Fruit fly (Drosophila melanogaster) whole organism, embryonic: Measurements from ENCODE around the gene CG31468.

Source experiments
- B-H1 ChIP-seq: fragments of 200-800 bp; sonication (Bioruptor generic); IDR thresholded peaks from 3 replicates; pipeline ENCODE4 v1.3.6; 2022; ENCODE audit warnings: missing biosample characterization, missing genetic modification characterization
- CG10565 ChIP-seq: fragments of 200-800 bp; sonication (Bioruptor generic); optimal IDR thresholded peaks from 3 replicates; lab custom pipeline; 2016; ENCODE audit warnings: missing biosample characterization, mild to moderate bottlenecking, missing genetic modification characterization
- CG10959 ChIP-seq: fragments of 200-800 bp; sonication (Bioruptor generic); IDR thresholded peaks from 2 replicates; pipeline ENCODE4 v1.3.6; 2022; ENCODE audit warnings: missing biosample characterization, missing genetic modification characterization
- CG11456 ChIP-seq: fragments of 200-800 bp; sonication (Bioruptor generic); IDR thresholded peaks from 3 replicates; pipeline ENCODE4 v1.3.6; 2022; ENCODE audit warnings: missing biosample characterization, missing genetic modification characterization
- CG12219 ChIP-seq: fragments of 200-800 bp; sonication (Bioruptor generic); optimal IDR thresholded peaks from 3 replicates; lab custom pipeline; 2018; ENCODE audit warnings: missing biosample characterization, mild to moderate bottlenecking, missing genetic modification characterization
- CG13775 ChIP-seq: fragments of 200-800 bp; sonication (Bioruptor generic); optimal IDR thresholded peaks from 3 replicates; lab custom pipeline; 2017; ENCODE audit warnings: missing biosample characterization, mild to moderate bottlenecking, missing genetic modification characterization
- CG14710 ChIP-seq: fragments of 200-800 bp; sonication (Bioruptor generic); optimal IDR thresholded peaks from 3 replicates; lab custom pipeline; 2019; ENCODE audit warnings: missing biosample characterization, mild to moderate bottlenecking, missing genetic modification characterization, moderate library complexity
- CG2120 ChIP-seq: fragments of 200-800 bp; sonication (Bioruptor generic); optimal IDR thresholded peaks from 3 replicates; lab custom pipeline; 2016; ENCODE audit warnings: missing biosample characterization, missing genetic modification characterization
- CG31224 ChIP-seq: fragments of 200-800 bp; sonication (Bioruptor generic); IDR thresholded peaks from 2 replicates; pipeline ENCODE4 v1.3.6; 2022; ENCODE audit warnings: missing biosample characterization, missing genetic modification characterization
- CG32532 ChIP-seq: fragments of 200-800 bp; sonication (Bioruptor generic); IDR thresholded peaks from 2 replicates; pipeline ENCODE4 v1.3.6; 2022; ENCODE audit warnings: missing biosample characterization, missing genetic modification characterization
- CG32772 ChIP-seq: fragments of 200-800 bp; sonication (Bioruptor generic); IDR thresholded peaks from 2 replicates; pipeline ENCODE4 v1.3.6; 2022; ENCODE audit warnings: missing biosample characterization, missing genetic modification characterization
- CG34376 ChIP-seq: fragments of 200-800 bp; sonication (Bioruptor generic); optimal IDR thresholded peaks from 2 replicates; lab custom pipeline; 2018; ENCODE audit warnings: missing biosample characterization, mild to moderate bottlenecking, missing genetic modification characterization
- CG4730 ChIP-seq: fragments of 200-800 bp; sonication (Bioruptor generic); IDR thresholded peaks from 2 replicates; pipeline ENCODE4 v1.3.6; 2022; ENCODE audit warnings: missing biosample characterization, missing genetic modification characterization
- CG5245 ChIP-seq: fragments of 200-800 bp; sonication (Bioruptor generic); optimal IDR thresholded peaks from 3 replicates; lab custom pipeline; 2016; ENCODE audit warnings: missing biosample characterization, missing genetic modification characterization
- CG6854 ChIP-seq: fragments of 200-800 bp; sonication (Bioruptor generic); optimal IDR thresholded peaks from 3 replicates; lab custom pipeline; 2017; ENCODE audit warnings: missing biosample characterization, mild to moderate bottlenecking, missing genetic modification characterization
- CG7786 ChIP-seq: fragments of 200-800 bp; sonication (Bioruptor generic); optimal IDR thresholded peaks from 2 replicates; lab custom pipeline; 2016; ENCODE audit warnings: missing biosample characterization, missing genetic modification characterization
- CG8765 ChIP-seq: fragments of 200-800 bp; sonication (Bioruptor generic); IDR thresholded peaks from 2 replicates; pipeline ENCODE4 v1.3.6; 2022; ENCODE audit warnings: missing biosample characterization, missing genetic modification characterization
- CG8924 ChIP-seq: fragments of 200-800 bp; optimal IDR thresholded peaks from 3 replicates; lab custom pipeline; 2019; ENCODE audit warnings: missing biosample characterization, mild to moderate bottlenecking, missing genetic modification characterization, moderate library complexity
- Dek ChIP-seq: fragments of 200-800 bp; sonication (Bioruptor generic); optimal IDR thresholded peaks from 3 replicates; lab custom pipeline; 2019; ENCODE audit warnings: missing biosample characterization, mild to moderate bottlenecking, missing genetic modification characterization, moderate library complexity
- Dll ChIP-seq: fragments of 200-800 bp; sonication (Bioruptor generic); IDR thresholded peaks from 4 replicates; pipeline ENCODE4 v1.3.6; 2022; ENCODE audit warnings: missing biosample characterization, missing genetic modification characterization; ENCODE audit not compliant: partially characterized antibody
- E2f1 ChIP-seq: fragments of 200-800 bp; sonication (Bioruptor generic); IDR thresholded peaks from 2 replicates; pipeline ENCODE4 v1.3.6; 2022; ENCODE audit warnings: missing biosample characterization, missing genetic modification characterization
- Elba2 ChIP-seq: fragments of 200-800 bp; sonication (Bioruptor generic); optimal IDR thresholded peaks from 3 replicates; lab custom pipeline; 2016; ENCODE audit warnings: missing biosample characterization, missing genetic modification characterization
- H2.0 ChIP-seq: fragments of 200-800 bp; sonication (Bioruptor generic); IDR thresholded peaks from 2 replicates; pipeline ENCODE4 v1.3.6; 2022; ENCODE audit warnings: missing biosample characterization, missing genetic modification characterization
- HmgD ChIP-seq: fragments of 200-800 bp; sonication (Bioruptor generic); optimal IDR thresholded peaks from 3 replicates; lab custom pipeline; 2016; ENCODE audit warnings: missing biosample characterization, missing genetic modification characterization
- Lpt ChIP-seq: fragments of >200 bp; optimal IDR thresholded peaks from 2 replicates; lab custom pipeline; 2018; ENCODE audit warnings: missing biosample characterization, missing genetic modification characterization
- Tbp ChIP-seq: fragments of >200 bp; optimal IDR thresholded peaks from 2 replicates; lab custom pipeline; 2018; ENCODE audit warnings: missing biosample characterization, missing genetic modification characterization
- ash1 ChIP-seq: fragments of 200-800 bp; sonication (Bioruptor generic); optimal IDR thresholded peaks from 2 replicates; lab custom pipeline; 2018; ENCODE audit warnings: missing biosample characterization, mild to moderate bottlenecking, missing genetic modification characterization
- bbx ChIP-seq: fragments of 200-800 bp; sonication (Bioruptor generic); IDR thresholded peaks from 2 replicates; pipeline ENCODE4 v1.3.6; 2022; ENCODE audit warnings: missing biosample characterization, missing genetic modification characterization; ENCODE audit not compliant: partially characterized antibody
- chif ChIP-seq, 2 experiments: fragments of 200-800 bp; sonication (Bioruptor generic); optimal IDR thresholded peaks; 3 replicates each; lab custom pipeline; 2016; ENCODE audit warnings: missing biosample characterization in 2 of 2, missing genetic modification characterization in 2 of 2
- chinmo ChIP-seq: fragments of 200-800 bp; sonication (Bioruptor generic); IDR thresholded peaks from 4 replicates; pipeline ENCODE4 v1.3.6; 2022; ENCODE audit warnings: missing biosample characterization, missing genetic modification characterization; ENCODE audit not compliant: partially characterized antibody
- chm ChIP-seq: fragments of 200-800 bp; sonication (Bioruptor generic); IDR thresholded peaks from 2 replicates; pipeline ENCODE4 v1.3.6; 2022; ENCODE audit warnings: missing biosample characterization, missing genetic modification characterization
- corto ChIP-seq: fragments of 200-800 bp; sonication (Bioruptor generic); optimal IDR thresholded peaks from 2 replicates; lab custom pipeline; 2016; ENCODE audit warnings: missing biosample characterization, mild to moderate bottlenecking, missing genetic modification characterization, moderate library complexity
- crc ChIP-seq: fragments of 200-800 bp; sonication (Bioruptor generic); optimal IDR thresholded peaks from 2 replicates; lab custom pipeline; 2016; ENCODE audit warnings: missing biosample characterization, missing genetic modification characterization
- croc ChIP-seq: fragments of 200-800 bp; sonication (Bioruptor generic); conservative IDR thresholded peaks from 3 replicates; pipeline ENCODE4 v1.3.6; 2022; ENCODE audit warnings: missing biosample characterization, missing genetic modification characterization
- danr ChIP-seq: fragments of 200-800 bp; sonication (Bioruptor generic); IDR thresholded peaks from 2 replicates; pipeline ENCODE4 v1.3.6; 2022; ENCODE audit warnings: missing biosample characterization, missing genetic modification characterization
- dysf ChIP-seq: fragments of 200-800 bp; sonication (Bioruptor generic); IDR thresholded peaks from 3 replicates; pipeline ENCODE4 v1.3.6; 2022; ENCODE audit warnings: missing biosample characterization, missing genetic modification characterization
- fu2 ChIP-seq: fragments of 200-800 bp; sonication (Bioruptor generic); optimal IDR thresholded peaks from 2 replicates; lab custom pipeline; 2016; ENCODE audit warnings: missing biosample characterization, missing genetic modification characterization
- ham ChIP-seq: fragments of 200-800 bp; sonication (Bioruptor generic); IDR thresholded peaks from 2 replicates; pipeline ENCODE4 v1.3.6; 2022; ENCODE audit warnings: missing biosample characterization, missing genetic modification characterization
- lilli ChIP-seq: fragments of 200-800 bp; sonication (Bioruptor generic); optimal IDR thresholded peaks from 3 replicates; lab custom pipeline; 2016; ENCODE audit warnings: missing biosample characterization, missing genetic modification characterization
- nmo ChIP-seq: fragments of 200-800 bp; sonication (Bioruptor generic); optimal IDR thresholded peaks from 2 replicates; lab custom pipeline; 2018; ENCODE audit warnings: missing biosample characterization, mild to moderate bottlenecking, missing genetic modification characterization, moderate library complexity
- peb ChIP-seq: fragments of 200-800 bp; sonication (Bioruptor generic); IDR thresholded peaks from 2 replicates; pipeline ENCODE4 v1.3.6; 2022; ENCODE audit warnings: missing biosample characterization, missing genetic modification characterization
- pnt ChIP-seq: fragments of 200-800 bp; sonication (Bioruptor generic); optimal IDR thresholded peaks from 3 replicates; lab custom pipeline; 2016; ENCODE audit warnings: missing biosample characterization, missing genetic modification characterization
- sens-2 ChIP-seq: fragments of 200-800 bp; sonication (Bioruptor generic); IDR thresholded peaks from 2 replicates; pipeline ENCODE4 v1.3.6; 2022; ENCODE audit warnings: missing biosample characterization, missing genetic modification characterization
- sima ChIP-seq: fragments of 200-800 bp; sonication (Bioruptor generic); optimal IDR thresholded peaks from 2 replicates; lab custom pipeline; 2016; ENCODE audit warnings: missing biosample characterization, missing genetic modification characterization
- sob ChIP-seq: fragments of 200-800 bp; sonication (Bioruptor generic); IDR thresholded peaks from 2 replicates; pipeline ENCODE4 v1.3.6; 2022; ENCODE audit warnings: missing biosample characterization, missing genetic modification characterization
- sr ChIP-seq: fragments of 200-800 bp; sonication (Bioruptor generic); IDR thresholded peaks from 3 replicates; pipeline ENCODE4 v1.3.6; 2022; ENCODE audit warnings: missing biosample characterization, missing genetic modification characterization
- tap ChIP-seq: fragments of 200-800 bp; optimal IDR thresholded peaks from 3 replicates; lab custom pipeline; 2019; ENCODE audit warnings: missing biosample characterization, mild to moderate bottlenecking, missing genetic modification characterization, moderate library complexity
- wdn ChIP-seq: fragments of 200-800 bp; sonication (Bioruptor generic); IDR thresholded peaks from 2 replicates; pipeline ENCODE4 v1.3.6; 2022; ENCODE audit warnings: missing biosample characterization, missing genetic modification characterization
- yki ChIP-seq: fragments of >200 bp; optimal IDR thresholded peaks from 3 replicates; lab custom pipeline; 2018
- zfh2 ChIP-seq: fragments of 200-800 bp; sonication (Bioruptor generic); optimal IDR thresholded peaks from 2 replicates; lab custom pipeline; 2016; ENCODE audit warnings: missing biosample characterization, missing genetic modification characterization

CG31468 gene

dm6 chr3R:23657357-23658318, 42.5 kb downstream of the CG31468 start (continued):
- TF ChIP-seq chinmo (peak; percentile 31; the same call in 1 of the 4 replicates), H2.0 (no peak), tap (tag; lab: Kevin White, UChicago) (no peak), CG2120 (GFP tag; lab: Kevin White, UChicago) (no peak), CG12219 (GFP tag; lab: Kevin White, UChicago) (peak; percentile 52), CG13775 (peak; percentile 21), HmgD (GFP tag; lab: Kevin White, UChicago) (peak; percentile 29), corto (GFP tag; lab: Kevin White, UChicago) (no peak), Dll (no peak), Tbp (no peak), CG14710 (peak; percentile 76), CG10565 (GFP tag; lab: Kevin White, UChicago) (peak; percentile 3), crc (GFP tag; lab: Kevin White, UChicago) (peak; percentile 39), chif (GFP tag; optimal IDR thresholded peaks at IDR 0.05; lab: Kevin White, UChicago) (peak in 1 of 2 experiments; percentile 72), danr (GFP tag; lab: Robert Waterston, UW) (no peak; the same call in 1 of the 2 replicates), nmo (GFP tag; lab: Kevin White, UChicago) (peak; percentile 2), chm (peak; percentile 86; the same call in 1 of the 2 replicates), CG5245 (GFP tag; lab: Kevin White, UChicago) (peak; percentile 20), Dek (peak; percentile 24), sr (GFP tag; lab: Robert Waterston, UW) (no peak; the same call in 2 of the 3 replicates), wdn (0 out of 2 replicates have a peak, but pooled peaks have one; percentile 34), E2f1 (no peak), CG10959 (GFP tag; lab: Robert Waterston, UW) (no peak; the same call in 1 of the 2 replicates), ham (no peak), ash1 (GFP tag; lab: Kevin White, UChicago) (no peak), CG4730 (GFP tag; lab: Robert Waterston, UW) (no peak), CG6854 (GFP tag; lab: Kevin White, UChicago) (peak; percentile 51), bbx (GFP tag; lab: Robert Waterston, UW) (no peak), peb (no peak), CG8765 (GFP tag; lab: Robert Waterston, UW) (no peak), fu2 (GFP tag; lab: Kevin White, UChicago) (no peak), CG32772 (peak; percentile 65), CG31224 (GFP tag; lab: Robert Waterston, UW) (no peak), Lpt (GFP tag; lab: Kevin White, UChicago) (no peak), CG7786 (GFP tag; lab: Kevin White, UChicago) (peak; percentile 37), sima (peak; percentile 28), CG32532 (GFP tag; lab: Robert Waterston, UW) (peak; percentile 34; the same call in 1 of the 2 replicates), sens-2 (GFP tag; lab: Robert Waterston, UW) (peak; percentile 50; the same call in 1 of the 2 replicates), pnt (peak; percentile 37), croc (GFP tag; lab: Robert Waterston, UW) (no peak), dysf (peak; percentile 57; the same call in 2 of the 3 replicates), CG11456 (GFP tag; lab: Robert Waterston, UW) (no peak), Elba2 (GFP tag; lab: Kevin White, UChicago) (no peak), yki (lab: Kevin White, UChicago) (no peak), CG34376 (peak; percentile 88), lilli (GFP tag; lab: Kevin White, UChicago) (peak; percentile 12), CG8924 (tag; lab: Kevin White, UChicago) (peak; percentile 63), zfh2 (no peak), B-H1 (GFP tag; lab: Robert Waterston, UW) (no peak; the same call in 2 of the 3 replicates), sob (GFP tag; lab: Robert Waterston, UW) (peak; percentile 47; the same call in 1 of the 2 replicates)
